Worm (Caenorhabditis elegans) whole organism, L2 larva: ENCODE data around the gene srh-139.

Experiments used
- R02D3.7 ChIP-seq: fragments of 150-350 bp; optimal IDR thresholded peaks from 2 replicates; lab custom pipeline; 2014; ENCODE audit warnings: missing biosample characterization, missing genetic modification characterization
- ceh-82 ChIP-seq: fragments of 150-350 bp; optimal IDR thresholded peaks from 2 replicates; lab custom pipeline; 2014; ENCODE audit warnings: missing biosample characterization, missing genetic modification characterization
- mdl-1 ChIP-seq, 2 experiments: fragments of 150-350 bp in 1 of 2; sonication (generic microtip) in 1 of 2; optimal IDR thresholded peaks; 2 replicates each; lab custom pipeline; 2017; ENCODE audit warnings: missing biosample characterization in 2 of 2, missing genetic modification characterization in 2 of 2
- nhr-77 ChIP-seq: fragments of 150-350 bp; optimal IDR thresholded peaks from 2 replicates; lab custom pipeline; 2014; ENCODE audit warnings: missing biosample characterization, missing genetic modification characterization
- snpc-4 ChIP-seq: fragments of 150-350 bp; optimal IDR thresholded peaks from 2 replicates; lab custom pipeline; 2014; ENCODE audit warnings: missing biosample characterization, missing genetic modification characterization
- unc-39 ChIP-seq: fragments of 150-350 bp; optimal IDR thresholded peaks from 2 replicates; lab custom pipeline; 2014; ENCODE audit warnings: missing biosample characterization, missing genetic modification characterization
- ztf-4 ChIP-seq: fragments of 150-350 bp; optimal IDR thresholded peaks from 2 replicates; lab custom pipeline; 2014; ENCODE audit warnings: missing biosample characterization, missing genetic modification characterization

- no peak for TF ChIP-seq ztf-4 (tag; lab: Kevin White, UChicago)
- no peak for TF ChIP-seq snpc-4 (tag; lab: Kevin White, UChicago)
- TF ChIP-seq mdl-1 (tag; optimal IDR thresholded peaks at IDR 0.05; lab: Kevin White, UChicago): no peak
- TF ChIP-seq R02D3.7 (tag; lab: Kevin White, UChicago): no peak
- TF ChIP-seq ceh-82 (tag; lab: Kevin White, UChicago): no peak
- TF ChIP-seq unc-39: no peak
- no peak for TF ChIP-seq nhr-77 (tag; lab: Kevin White, UChicago)
Observed at ce11 chrV:16459377-16459776, 24.4 kb upstream of the srh-139 start.
